Worm (Caenorhabditis elegans): ENCODE data around the gene srv-8.

ce11 chrV:13464123-13464522 is 43.6 kb upstream of the srv-8 start:
- no peak for TF ChIP-seq lsy-27 (tag; optimal IDR thresholded peaks at IDR 0.05; ENCODE audit: borderline replicate concordance, insufficient read depth)
- no peak for TF ChIP-seq aptf-2 (GFP tag; conservative IDR thresholded peaks at IDR 0.05)
- TF ChIP-seq ama-1 (optimal IDR thresholded peaks at IDR 0.05), result no peak
- no peak for TF ChIP-seq ama-1 (GFP tag; optimal IDR thresholded peaks at IDR 0.05)
- no peak for TF ChIP-seq F57A8.1 (GFP tag; optimal IDR thresholded peaks at IDR 0.05)
- TF ChIP-seq madf-6 (GFP tag; IDR thresholded peaks at IDR 0.05), result no peak
- no peak for TF ChIP-seq sea-2 (GFP tag; IDR thresholded peaks at IDR 0.05)
- TF ChIP-seq K12H6.12 (tag; optimal IDR thresholded peaks at IDR 0.05), result no peak
- no peak for TF ChIP-seq pha-4 (tag; optimal IDR thresholded peaks at IDR 0.05)
- TF ChIP-seq dpl-1 (GFP tag; optimal IDR thresholded peaks at IDR 0.05), result no peak
- TF ChIP-seq madf-3 (GFP tag; IDR thresholded peaks at IDR 0.05), result no peak
